Worm (Caenorhabditis elegans) whole organism, young adult: ENCODE data around the gene clec-43.

Experiments
- F57A8.1 ChIP-seq: fragments of 200-800 bp; sonication (Bioruptor generic); optimal IDR thresholded peaks from 2 replicates; lab custom pipeline; 2018; ENCODE audit warnings: mild to moderate bottlenecking, missing genetic modification characterization, moderate library complexity, missing compliant biosample characterization
- Y95B8A.8 ChIP-seq: fragments of 200-800 bp; sonication (Bioruptor generic); IDR thresholded peaks from 2 replicates; pipeline ENCODE4 v1.3.6; 2022; ENCODE audit warnings: missing genetic modification reagents, missing genetic modification characterization, missing compliant biosample characterization
- chd-7 ChIP-seq: sonication (generic microtip); optimal IDR thresholded peaks from 2 replicates; lab custom pipeline; 2016; ENCODE audit warnings: mild to moderate bottlenecking, missing genetic modification characterization, moderate library complexity, missing compliant biosample characterization
- efl-1 ChIP-seq: fragments of 150-350 bp; optimal IDR thresholded peaks from 2 replicates; lab custom pipeline; 2014; ENCODE audit warnings: missing biosample characterization, missing genetic modification reagents, missing genetic modification characterization

DNA sequence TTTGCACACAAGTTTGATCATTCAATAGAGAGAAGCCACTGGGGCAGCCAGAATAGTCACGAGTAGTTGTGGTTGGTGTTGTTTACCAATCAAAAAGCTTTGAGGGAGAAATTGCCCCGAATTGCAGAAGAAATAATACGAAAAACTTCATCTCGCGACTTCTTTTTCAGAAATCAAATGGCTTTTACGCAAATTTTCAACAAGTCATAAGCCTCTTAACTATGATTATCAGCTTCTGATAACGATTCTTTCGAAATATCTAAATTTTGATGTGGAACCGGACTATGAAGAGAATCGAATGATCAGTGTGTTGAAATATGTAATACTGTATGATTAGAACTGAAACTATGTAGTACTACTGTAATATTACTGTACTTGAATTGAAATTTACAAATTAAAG lies 23.5 kb upstream of the clec-43 start:
- TF ChIP-seq chd-7 (tag; lab: Kevin White, UChicago) (no peak), F57A8.1 (no peak), efl-1 (GFP tag; lab: Kevin White, UChicago) (no peak), Y95B8A.8 (GFP tag; lab: Robert Waterston, UW) (no peak)
